Fruit fly (Drosophila melanogaster) Kc167 (cell line): Measurements from ENCODE around the gene Srp19.

Source experiments
- Myc ChIP-seq: fragments of >200 bp; optimal IDR thresholded peaks from 2 replicates; lab custom pipeline; 2017; ENCODE audit warnings: missing external identifiers
- Sin3A ChIP-seq: fragments of >200 bp; optimal IDR thresholded peaks from 2 replicates; lab custom pipeline; 2018; ENCODE audit warnings: missing external identifiers
- h ChIP-seq: fragments of >200 bp; optimal IDR thresholded peaks from 3 replicates; lab custom pipeline; 2018; ENCODE audit warnings: missing external identifiers
- insv ChIP-seq: fragments of >200 bp; optimal IDR thresholded peaks from 3 replicates; lab custom pipeline; 2018; ENCODE audit warnings: missing external identifiers
- psq ChIP-seq: fragments of >200 bp; optimal IDR thresholded peaks from 2 replicates; lab custom pipeline; 2017; ENCODE audit warnings: missing external identifiers
- ttk ChIP-seq: sonication (Bioruptor generic); optimal IDR thresholded peaks from 2 replicates; lab custom pipeline; 2017; ENCODE audit warnings: missing external identifiers

Gene Srp19

dm6 chr3L:7347984-7348631 lies at the start of gene Srp19, which contains the start of gene qm:
Gene Srp19, minus strand, starts transcription at chr3L:7348034.
Gene qm, plus strand, starts transcription at chr3L:7348313.
- TF ChIP-seq Sin3A (lab: Kevin White, UChicago) = no peak

dm6 chr3L:7396055-7396454 lies 48.2 kb upstream of the Srp19 start, which contains the start of gene CG32379:
Gene CG32379, plus strand, starts transcription at chr3L:7396355.
- TF ChIP-seq Sin3A (lab: Kevin White, UChicago) = no peak
- TF ChIP-seq psq = no peak
- no peak for TF ChIP-seq h (lab: Kevin White, UChicago)
- no peak for TF ChIP-seq Myc (lab: Kevin White, UChicago)
- no peak for TF ChIP-seq insv
- no peak for TF ChIP-seq ttk

dm6 chr3L:7390442-7390841 lies 42.6 kb upstream of the Srp19 start, which contains the start of gene CG8563:
Gene CG8563, plus strand, starts transcription at chr3L:7390742.
- no peak for TF ChIP-seq insv
- TF ChIP-seq h (lab: Kevin White, UChicago) = no peak
- no peak for TF ChIP-seq ttk
- no peak for TF ChIP-seq psq
- no peak for TF ChIP-seq Sin3A (lab: Kevin White, UChicago)
- no peak for TF ChIP-seq Myc (lab: Kevin White, UChicago)

- TF ChIP-seq Myc (lab: Kevin White, UChicago) (no peak), h (lab: Kevin White, UChicago) (no peak)
Measured at dm6 chr3L:7390004-7390403, 42.2 kb upstream of the Srp19 start.

DNA sequence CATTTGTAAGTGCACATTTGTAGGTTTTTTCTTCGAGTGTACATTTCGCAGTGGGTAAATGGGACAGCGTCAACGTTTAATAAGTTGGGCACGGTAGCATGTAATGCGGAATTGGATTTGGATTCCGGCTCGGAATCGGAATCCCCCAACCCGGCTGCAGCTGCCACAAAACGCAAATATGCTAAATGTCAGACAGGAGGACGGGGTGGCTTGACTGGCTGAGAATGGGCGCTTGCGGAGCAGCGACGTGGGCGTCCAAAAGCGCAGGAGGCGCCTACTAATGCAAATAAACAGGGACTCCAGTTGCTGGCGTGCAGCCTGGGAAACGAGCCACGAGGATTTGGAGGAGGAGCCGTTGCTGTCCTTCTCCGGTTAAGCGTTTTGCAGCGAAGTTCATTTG lies 40.0 kb upstream of the Srp19 start, which contains the start of gene CG8564:
Gene CG8564 (minus strand): TSS at position 101 of the 400 bp plus-strand sequence.
- TF ChIP-seq h (lab: Kevin White, UChicago) (no peak), ttk (no peak), psq (no peak), Myc (lab: Kevin White, UChicago) (no peak), insv (no peak), Sin3A (lab: Kevin White, UChicago) (no peak)

- no peak for TF ChIP-seq ttk
- TF ChIP-seq Sin3A (lab: Kevin White, UChicago) = no peak
- no peak for TF ChIP-seq h (lab: Kevin White, UChicago)
- TF ChIP-seq Myc (lab: Kevin White, UChicago) = no peak
- TF ChIP-seq insv = no peak
- no peak for TF ChIP-seq psq
Measured at dm6 chr3L:7381359-7381976, 33.6 kb upstream of the Srp19 start, which contains the start of the genes SMSr and smid. Gene SMSr, minus strand, starts transcription at chr3L:7381474. Gene smid, plus strand, starts transcription at chr3L:7381614.

DNA sequence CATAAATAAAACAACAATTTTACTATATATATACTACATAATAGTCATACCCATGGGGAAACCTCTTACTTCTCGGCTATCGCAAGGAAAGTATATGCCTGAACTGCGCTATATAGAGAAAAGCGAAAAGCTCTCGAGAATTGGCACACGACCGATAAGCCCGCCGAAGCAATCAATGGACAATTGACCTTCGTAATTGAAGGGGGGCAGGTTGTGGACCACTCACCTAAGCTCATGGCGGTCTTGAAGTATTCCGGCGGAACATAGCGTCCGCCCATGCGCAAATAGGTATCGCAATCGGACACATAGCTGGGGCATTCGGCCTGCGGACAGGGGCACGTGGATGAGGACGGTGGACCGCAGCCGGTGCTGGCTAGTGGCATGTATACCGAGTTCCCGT lies 32.6 kb upstream of the Srp19 start:
- TF ChIP-seq ttk = no peak
- no peak for TF ChIP-seq Sin3A (lab: Kevin White, UChicago)
- TF ChIP-seq Myc (lab: Kevin White, UChicago) = no peak
- no peak for TF ChIP-seq psq
- TF ChIP-seq insv = no peak
- no peak for TF ChIP-seq h (lab: Kevin White, UChicago)

DNA sequence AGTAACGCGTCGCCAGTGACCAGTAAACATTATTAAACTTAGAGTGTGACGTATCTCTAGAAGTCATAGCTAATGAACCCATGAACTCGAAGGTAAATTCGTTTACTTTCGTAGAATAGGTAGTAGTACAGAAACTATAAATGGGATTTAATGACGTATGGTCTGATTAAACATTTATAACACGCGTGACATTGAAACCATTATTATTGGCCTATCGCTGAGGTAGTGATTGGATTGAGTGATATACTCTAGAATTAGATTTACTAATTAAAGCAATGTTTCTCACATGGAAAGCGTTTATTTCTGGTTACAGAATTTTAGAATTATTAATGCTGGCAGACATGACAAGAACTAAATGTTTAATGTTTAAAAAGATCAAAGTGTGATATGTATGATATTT lies 29.0 kb upstream of the Srp19 start:
- TF ChIP-seq h (lab: Kevin White, UChicago) (no peak), psq (no peak), insv (no peak), Myc (lab: Kevin White, UChicago) (no peak)

dm6 chr3L:7376151-7376550 lies 28.3 kb upstream of the Srp19 start:
- TF ChIP-seq h (lab: Kevin White, UChicago) = no peak
- TF ChIP-seq Myc (lab: Kevin White, UChicago) = no peak
- TF ChIP-seq ttk = no peak
- no peak for TF ChIP-seq psq
- TF ChIP-seq Sin3A (lab: Kevin White, UChicago) = no peak
- TF ChIP-seq insv = no peak

dm6 chr3L:7371290-7371689 lies 23.5 kb upstream of the Srp19 start:
- TF ChIP-seq insv = no peak
- TF ChIP-seq psq = no peak
- no peak for TF ChIP-seq ttk
- TF ChIP-seq Sin3A (lab: Kevin White, UChicago) = no peak
- TF ChIP-seq h (lab: Kevin White, UChicago) = no peak
- no peak for TF ChIP-seq Myc (lab: Kevin White, UChicago)

DNA sequence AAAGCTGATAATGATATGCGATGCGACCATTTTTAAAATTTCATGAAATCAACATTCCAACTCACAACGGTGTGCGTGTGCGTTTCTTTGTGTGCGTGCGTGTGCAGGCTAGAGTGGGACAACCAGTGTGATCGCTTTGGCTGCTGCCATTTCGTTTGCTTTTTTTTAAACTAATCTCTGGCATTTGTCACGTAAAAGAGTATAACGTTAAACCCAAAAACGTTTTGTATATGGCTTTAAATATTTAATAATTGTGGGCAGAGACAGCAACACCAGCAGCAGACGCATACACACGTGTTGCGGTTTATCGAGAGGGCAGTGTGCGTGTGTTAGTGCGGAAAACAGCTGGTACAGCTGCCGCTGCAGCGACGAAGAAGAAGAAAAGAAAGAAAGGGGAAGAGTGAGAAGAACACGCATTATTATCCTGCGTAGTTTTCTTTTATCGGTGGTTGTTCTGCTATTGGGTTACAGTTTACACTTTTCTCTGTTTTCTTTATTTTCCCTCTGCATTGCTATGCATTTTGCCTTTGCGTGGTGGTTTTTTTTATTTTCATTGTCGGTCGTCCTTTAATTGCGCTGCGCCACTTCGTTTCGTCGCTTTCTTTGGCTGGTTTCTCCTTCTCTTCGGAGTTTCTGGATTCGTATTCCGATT lies 22.5 kb upstream of the Srp19 start:
- no peak for TF ChIP-seq ttk
- no peak for TF ChIP-seq Sin3A (lab: Kevin White, UChicago)
- no peak for TF ChIP-seq insv
- no peak for TF ChIP-seq psq
- TF ChIP-seq h (lab: Kevin White, UChicago) = no peak
- no peak for TF ChIP-seq Myc (lab: Kevin White, UChicago)

DNA sequence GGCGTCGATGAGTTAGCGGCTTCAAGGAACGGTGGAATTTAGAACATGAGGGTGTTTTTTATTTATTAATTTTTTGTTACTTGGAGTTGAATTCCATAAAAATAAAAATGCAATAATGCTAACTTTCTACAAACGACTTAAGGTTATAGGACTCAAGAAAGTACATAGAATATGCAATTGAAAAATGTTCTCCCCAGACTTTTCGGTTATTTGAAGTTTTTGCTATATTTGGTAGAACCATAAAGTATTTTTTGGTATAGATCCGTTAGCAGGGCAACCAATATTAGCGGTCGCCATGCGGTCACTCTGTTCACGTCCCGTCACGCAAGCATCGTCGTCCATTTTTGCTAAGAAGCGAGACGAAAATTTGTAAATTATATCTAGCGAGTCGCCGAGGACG lies 21.7 kb upstream of the Srp19 start, which contains the start of gene akirin:
Gene akirin (plus strand): TSS at position 301 of the 400 bp plus-strand sequence.
- TF ChIP-seq ttk (no peak), Myc (lab: Kevin White, UChicago) (no peak), psq (no peak), Sin3A (lab: Kevin White, UChicago) (no peak), h (lab: Kevin White, UChicago) (no peak), insv (no peak)

DNA sequence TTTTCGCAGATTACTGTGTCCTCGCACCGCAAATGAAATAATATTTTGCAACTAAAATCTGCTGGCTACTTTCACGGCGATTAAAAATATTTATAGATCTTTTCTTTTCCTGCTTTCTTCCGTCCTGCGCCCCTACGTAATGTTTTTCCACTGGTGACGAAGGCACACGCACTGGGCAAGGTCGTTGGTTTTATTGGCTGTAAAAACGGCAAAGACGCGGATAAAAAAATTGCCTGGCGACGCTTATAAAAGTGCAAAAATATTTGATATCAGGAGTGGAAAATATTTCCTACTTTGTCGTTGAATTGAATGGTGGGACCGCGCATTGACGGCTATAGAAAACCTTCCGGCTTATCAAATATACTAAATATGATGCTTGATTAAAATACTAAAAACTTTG lies 21.1 kb upstream of the Srp19 start, which contains the start of gene Sh3beta:
Gene Sh3beta (minus strand): TSS at position 327 of the 400 bp plus-strand sequence.
- no peak for TF ChIP-seq ttk
- no peak for TF ChIP-seq Myc (lab: Kevin White, UChicago)
- no peak for TF ChIP-seq h (lab: Kevin White, UChicago)
